Worm (Caenorhabditis elegans): ENCODE results near the gene nas-8.

ce11 chrIV:7152409-7152808 lies 37.7 kb downstream of the nas-8 start, which contains the start of gene col-113:
- TF ChIP-seq nhr-77 (tag; optimal IDR thresholded peaks at IDR 0.05) (no peak), elt-1 (tag; optimal IDR thresholded peaks at IDR 0.05) (no peak)
